Fruit fly (Drosophila melanogaster) whole organism, wandering third instar larva: ENCODE data around the gene Rala.

ENCODE experiments used
- CG32264 ChIP-seq: fragments of 200-800 bp; sonication (Bioruptor generic); optimal IDR thresholded peaks from 2 replicates; lab custom pipeline; 2016; ENCODE audit warnings: missing biosample characterization, missing genetic modification characterization
- CG9705 ChIP-seq: fragments of 200-800 bp; sonication (Bioruptor generic); optimal IDR thresholded peaks from 2 replicates; lab custom pipeline; 2018; ENCODE audit warnings: missing biosample characterization, mild to moderate bottlenecking, missing genetic modification characterization
- CrebA ChIP-seq: fragments of 200-800 bp; sonication (Bioruptor generic); optimal IDR thresholded peaks from 2 replicates; lab custom pipeline; 2016; ENCODE audit warnings: missing biosample characterization, mild to moderate bottlenecking, missing genetic modification characterization, borderline replicate concordance
- Dif ChIP-seq: fragments of 200-275, 200-300 bp; sonication (Bioruptor generic); optimal IDR thresholded peaks from 2 replicates; lab custom pipeline; 2018; ENCODE audit warnings: missing biosample characterization, missing genetic modification characterization; ENCODE audit not compliant: partially characterized antibody
- GATAd ChIP-seq: sonication (Bioruptor generic); optimal IDR thresholded peaks from 2 replicates; lab custom pipeline; 2016; ENCODE audit warnings: missing biosample characterization, missing genetic modification characterization
- HLH106 ChIP-seq: fragments of 200-800 bp; optimal IDR thresholded peaks from 3 replicates; lab custom pipeline; 2019; ENCODE audit warnings: missing biosample characterization, mild to moderate bottlenecking, missing genetic modification characterization, moderate library complexity
- Hnf4 ChIP-seq: fragments of 200-800 bp; sonication (Bioruptor generic); optimal IDR thresholded peaks from 2 replicates; lab custom pipeline; 2016; ENCODE audit warnings: missing biosample characterization, mild to moderate bottlenecking, missing genetic modification characterization
- Hr78 ChIP-seq: fragments of >200 bp; optimal IDR thresholded peaks from 2 replicates; lab custom pipeline; 2017; ENCODE audit warnings: missing biosample characterization, missing genetic modification characterization
- Hr83 ChIP-seq: fragments of 200-300 bp; sonication (Bioruptor generic); optimal IDR thresholded peaks from 2 replicates; lab custom pipeline; 2016; ENCODE audit warnings: missing biosample characterization, mild to moderate bottlenecking, missing genetic modification characterization, moderate library complexity; ENCODE audit not compliant: poor library complexity, severe bottlenecking
- Jra ChIP-seq: sonication (Bioruptor generic); optimal IDR thresholded peaks from 2 replicates; lab custom pipeline; 2016; ENCODE audit warnings: missing biosample characterization, missing genetic modification characterization
- Mio ChIP-seq: sonication (Bioruptor generic); optimal IDR thresholded peaks from 2 replicates; lab custom pipeline; 2016; ENCODE audit warnings: missing biosample characterization, missing genetic modification characterization
- Myc ChIP-seq: fragments of >200 bp; optimal IDR thresholded peaks from 2 replicates; lab custom pipeline; 2017
- N ChIP-seq: fragments of >200 bp; optimal IDR thresholded peaks from 2 replicates; lab custom pipeline; 2018; ENCODE audit warnings: missing biosample characterization, missing external identifiers, missing genetic modification characterization
- OdsH ChIP-seq: fragments of 200-800 bp; sonication (Bioruptor generic); optimal IDR thresholded peaks from 2 replicates; lab custom pipeline; 2016; ENCODE audit warnings: missing biosample characterization, mild to moderate bottlenecking, missing genetic modification characterization
- Rel ChIP-seq, 2 experiments: fragments of 200-800 bp; sonication (Bioruptor generic) in 1 of 2; optimal IDR thresholded peaks; 2 replicates in 1 of 2; 3 replicates in 1 of 2; lab custom pipeline; 2016 to 2019; ENCODE audit warnings: mild to moderate bottlenecking in 2 of 2, missing biosample characterization in 2 of 2, missing genetic modification characterization in 2 of 2, moderate library complexity in 1 of 2
- Sp1 ChIP-seq: fragments of 200-800 bp; sonication (Bioruptor generic); optimal IDR thresholded peaks from 3 replicates; lab custom pipeline; 2019; ENCODE audit warnings: missing biosample characterization, mild to moderate bottlenecking, missing genetic modification characterization, moderate library complexity
- Vsx2 ChIP-seq: fragments of 200-300, 225-300 bp; sonication (Bioruptor generic); optimal IDR thresholded peaks from 2 replicates; lab custom pipeline; 2018; ENCODE audit warnings: missing biosample characterization, missing genetic modification characterization; ENCODE audit not compliant: partially characterized antibody
- br ChIP-seq: fragments of 200-800 bp; sonication (Bioruptor generic); optimal IDR thresholded peaks from 2 replicates; lab custom pipeline; 2016; ENCODE audit warnings: missing biosample characterization, missing genetic modification characterization
- brk ChIP-seq: fragments of 200-800 bp; sonication (Bioruptor generic); optimal IDR thresholded peaks from 2 replicates; lab custom pipeline; 2016; ENCODE audit warnings: missing biosample characterization, mild to moderate bottlenecking, missing genetic modification characterization
- dl ChIP-seq, 2 experiments: fragments of 175-275, 200-275 bp in 1 of 2; fragments of 200-275 bp in 1 of 2; sonication (Bioruptor generic); optimal IDR thresholded peaks; lab custom pipeline; 2018; ENCODE audit warnings: mild to moderate bottlenecking in 2 of 2, missing biosample characterization in 2 of 2, missing genetic modification characterization in 2 of 2, moderate library complexity in 2 of 2; ENCODE audit not compliant: partially characterized antibody in 2 of 2, insufficient read depth in 1 of 2
- dmrt93B ChIP-seq: fragments of 200-800 bp; sonication (Bioruptor generic); optimal IDR thresholded peaks from 2 replicates; lab custom pipeline; 2018; ENCODE audit warnings: missing biosample characterization, mild to moderate bottlenecking, missing genetic modification characterization
- dsf ChIP-seq: sonication (Bioruptor generic); optimal IDR thresholded peaks from 2 replicates; lab custom pipeline; 2016; ENCODE audit warnings: missing biosample characterization, missing genetic modification characterization, borderline replicate concordance
- ey ChIP-seq: fragments of 200-800 bp; sonication (Bioruptor generic); optimal IDR thresholded peaks from 2 replicates; lab custom pipeline; 2016; ENCODE audit warnings: missing biosample characterization, missing genetic modification characterization
- foxo ChIP-seq, 2 experiments: fragments of 200-800 bp; sonication (Bioruptor generic); optimal IDR thresholded peaks; 2 replicates in 1 of 2; 3 replicates in 1 of 2; lab custom pipeline; 2016 to 2017; ENCODE audit warnings: missing biosample characterization in 2 of 2, missing genetic modification characterization in 2 of 2
- fru ChIP-seq: fragments of 200-800 bp; sonication (Bioruptor generic); optimal IDR thresholded peaks from 3 replicates; lab custom pipeline; 2016; ENCODE audit warnings: missing biosample characterization, mild to moderate bottlenecking, missing genetic modification characterization
- h ChIP-seq: fragments of 200-800 bp; sonication (Bioruptor generic); optimal IDR thresholded peaks from 3 replicates; lab custom pipeline; 2016; ENCODE audit warnings: missing biosample characterization, mild to moderate bottlenecking, missing genetic modification characterization
- pan ChIP-seq: fragments of >200 bp; optimal IDR thresholded peaks from 2 replicates; lab custom pipeline; 2017
- psq ChIP-seq: fragments of 200-800 bp; sonication (Bioruptor generic); optimal IDR thresholded peaks from 3 replicates; lab custom pipeline; 2017; ENCODE audit warnings: missing biosample characterization, mild to moderate bottlenecking, missing genetic modification characterization, moderate library complexity
- rgr ChIP-seq: fragments of 200-800 bp; sonication (Bioruptor generic); optimal IDR thresholded peaks from 3 replicates; lab custom pipeline; 2016; ENCODE audit warnings: missing biosample characterization, mild to moderate bottlenecking, missing genetic modification characterization
- sage ChIP-seq: fragments of 200-800 bp; sonication (Bioruptor generic); optimal IDR thresholded peaks from 2 replicates; lab custom pipeline; 2016; ENCODE audit warnings: missing biosample characterization, mild to moderate bottlenecking, missing genetic modification characterization
- usp ChIP-seq: fragments of >200 bp; optimal IDR thresholded peaks from 2 replicates; lab custom pipeline; 2017; ENCODE audit warnings: missing biosample characterization, missing genetic modification characterization

Gene Rala

dm6 chrX:3677156-3677846 is 42.1 kb downstream of the Rala start:
- no peak for TF ChIP-seq Hnf4 (GFP tag; lab: Kevin White, UChicago)
- TF ChIP-seq Dif (GFP tag; lab: Kevin White, UChicago), result peak; percentile 68
- TF ChIP-seq Hr83 (GFP tag; lab: Kevin White, UChicago), result peak; percentile 67
- peak; percentile 51 to 79 for TF ChIP-seq dl (GFP tag; optimal IDR thresholded peaks at IDR 0.05; lab: Kevin White, UChicago; ENCODE audit: insufficient read depth in 1 of 2, partially characterized antibody in 2 of 2)
- no peak for TF ChIP-seq CG9705
- TF ChIP-seq Rel (GFP tag; optimal IDR thresholded peaks at IDR 0.05; lab: Kevin White, UChicago), result no peak
- TF ChIP-seq Rel (tag; optimal IDR thresholded peaks at IDR 0.05; lab: Kevin White, UChicago), result peak; percentile 62
- TF ChIP-seq Mio (GFP tag; lab: Kevin White, UChicago), result peak; percentile 30
- no peak for TF ChIP-seq Hr78
- TF ChIP-seq Myc (lab: Kevin White, UChicago), result no peak
- peak; percentile 13 for TF ChIP-seq N
- peak; percentile 17 for TF ChIP-seq CG32264
- peak; percentile 80 for TF ChIP-seq CrebA
- no peak for TF ChIP-seq dsf (GFP tag; lab: Kevin White, UChicago)
- TF ChIP-seq GATAd (GFP tag; lab: Kevin White, UChicago), result peak; percentile 55
- peak; percentile 61 for TF ChIP-seq h
- TF ChIP-seq Sp1 (GFP tag; lab: Kevin White, UChicago), result no peak
- no peak for TF ChIP-seq psq (GFP tag; lab: Kevin White, UChicago)
- peak; percentile 25 for TF ChIP-seq Jra (GFP tag; lab: Kevin White, UChicago)
- TF ChIP-seq, all 38 proteins: peak for 11

DNA sequence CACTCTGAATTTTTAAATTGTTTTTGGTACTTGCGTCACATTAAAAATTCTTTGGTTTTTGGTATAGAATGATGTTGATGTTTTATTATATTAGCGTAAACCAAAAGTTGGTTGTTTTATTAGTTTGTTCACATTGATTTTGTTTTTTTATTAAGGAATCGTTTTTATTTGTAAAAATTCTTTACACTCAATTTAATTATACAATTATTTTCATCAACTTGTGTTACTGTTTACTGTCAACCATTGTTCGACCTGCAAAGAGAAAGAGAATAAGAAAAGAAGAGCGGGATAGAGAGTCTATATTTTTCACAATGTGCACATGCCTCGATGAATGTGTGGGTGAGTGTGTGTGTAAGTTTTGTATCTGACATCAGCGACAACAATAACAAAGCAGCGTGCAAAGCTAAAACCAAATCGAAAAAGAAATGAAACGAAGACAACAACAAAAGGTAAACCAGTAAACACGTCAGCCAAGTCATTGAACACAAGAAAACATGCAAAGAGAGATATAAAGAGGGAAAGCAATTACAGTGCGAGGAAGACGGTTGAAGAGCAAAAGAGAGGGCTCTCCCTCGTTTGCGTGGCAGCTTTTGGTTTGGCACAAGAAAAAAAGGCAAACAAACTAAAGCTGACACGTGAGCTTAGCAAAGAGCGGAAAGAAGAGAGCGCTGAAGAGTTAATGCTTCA is 42.8 kb downstream of the Rala start:
- no peak for TF ChIP-seq Rel (GFP tag; optimal IDR thresholded peaks at IDR 0.05; lab: Kevin White, UChicago)
- TF ChIP-seq Rel (tag; optimal IDR thresholded peaks at IDR 0.05; lab: Kevin White, UChicago), result peak; percentile 14
- TF ChIP-seq dl (GFP tag; optimal IDR thresholded peaks at IDR 0.05; lab: Kevin White, UChicago; ENCODE audit: insufficient read depth in 1 of 2, partially characterized antibody in 2 of 2), result peak in 1 of 2 experiments; percentile 81
- no peak for TF ChIP-seq foxo (GFP tag; optimal IDR thresholded peaks at IDR 0.05; lab: Kevin White, UChicago)
- TF ChIP-seq psq (GFP tag; lab: Kevin White, UChicago), result peak; percentile 89
- no peak for TF ChIP-seq br (GFP tag; lab: Kevin White, UChicago)
- TF ChIP-seq Vsx2 (GFP tag; lab: Kevin White, UChicago), result peak; percentile 26
- peak; percentile 86 for TF ChIP-seq CrebA
- TF ChIP-seq Sp1 (GFP tag; lab: Kevin White, UChicago), result peak; percentile 25
- peak; percentile 74 for TF ChIP-seq Dif (GFP tag; lab: Kevin White, UChicago)
- TF ChIP-seq ey (GFP tag; lab: Kevin White, UChicago), result no peak
- TF ChIP-seq sage (GFP tag; lab: Kevin White, UChicago), result peak; percentile 34
- no peak for TF ChIP-seq OdsH (GFP tag; lab: Kevin White, UChicago)
- TF ChIP-seq Myc (lab: Kevin White, UChicago), result no peak
- TF ChIP-seq, all 38 proteins: peak for 8

DNA sequence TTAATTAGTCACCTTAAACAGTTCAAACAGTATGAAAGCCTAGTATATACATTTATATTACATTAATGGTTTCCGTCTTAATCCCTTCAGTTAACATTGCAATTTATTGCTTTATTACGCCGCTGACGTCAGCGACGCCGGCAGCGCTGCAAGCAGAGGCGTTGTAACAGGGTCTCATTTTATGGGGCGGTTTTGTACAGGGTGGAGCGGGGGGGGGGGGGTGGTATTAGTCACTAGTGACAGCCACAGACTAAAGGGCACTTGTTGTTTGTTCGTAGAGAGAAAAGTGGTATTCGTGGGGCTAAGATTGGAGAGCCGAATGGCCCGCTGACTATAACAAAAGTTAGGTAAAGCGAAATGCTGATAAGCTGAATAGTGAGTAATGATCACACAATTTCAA is 43.9 kb downstream of the Rala start:
- no peak for TF ChIP-seq pan (lab: Kevin White, UChicago)

DNA sequence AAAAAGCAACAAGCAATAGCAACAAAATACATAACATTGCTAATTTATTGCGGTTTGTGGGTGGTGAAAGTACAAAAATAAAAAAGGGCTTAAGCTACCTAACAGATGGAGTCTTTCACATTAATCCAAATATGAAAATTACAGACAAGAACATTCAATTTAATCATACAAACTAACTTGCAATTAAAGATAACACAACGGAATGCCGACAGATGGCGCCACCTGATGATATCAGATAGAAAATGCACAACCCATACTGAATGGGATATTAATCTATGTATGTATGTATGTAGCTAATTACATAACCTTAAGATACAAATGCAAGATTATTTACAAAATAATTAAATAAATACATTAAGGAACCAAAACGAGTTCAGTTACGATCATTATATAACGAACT is 44.6 kb downstream of the Rala start:
- no peak for TF ChIP-seq Hnf4 (GFP tag; lab: Kevin White, UChicago)
- TF ChIP-seq br (GFP tag; lab: Kevin White, UChicago), result no peak
- TF ChIP-seq Jra (GFP tag; lab: Kevin White, UChicago), result no peak
- TF ChIP-seq brk (GFP tag; lab: Kevin White, UChicago), result no peak
- TF ChIP-seq sage (GFP tag; lab: Kevin White, UChicago), result no peak
- TF ChIP-seq CG9705, result no peak
- TF ChIP-seq HLH106, result no peak
- TF ChIP-seq dmrt93B (GFP tag; lab: Kevin White, UChicago), result no peak
- no peak for TF ChIP-seq pan (lab: Kevin White, UChicago)
- TF ChIP-seq Dif (GFP tag; lab: Kevin White, UChicago), result no peak
- TF ChIP-seq dl (GFP tag; optimal IDR thresholded peaks at IDR 0.05; lab: Kevin White, UChicago; ENCODE audit: insufficient read depth in 1 of 2, partially characterized antibody in 2 of 2), result no peak
- no peak for TF ChIP-seq rgr (GFP tag; lab: Kevin White, UChicago)
- no peak for TF ChIP-seq Myc (lab: Kevin White, UChicago)
- TF ChIP-seq Hr78, result no peak
- TF ChIP-seq fru, result no peak
- TF ChIP-seq Rel (GFP tag; optimal IDR thresholded peaks at IDR 0.05; lab: Kevin White, UChicago), result no peak
- no peak for TF ChIP-seq Rel (tag; optimal IDR thresholded peaks at IDR 0.05; lab: Kevin White, UChicago)
- no peak for TF ChIP-seq foxo (GFP tag; optimal IDR thresholded peaks at IDR 0.05; lab: Kevin White, UChicago)
- no peak for TF ChIP-seq usp (GFP tag; lab: Kevin White, UChicago)
- TF ChIP-seq psq (GFP tag; lab: Kevin White, UChicago), result no peak
